Fruit fly (Drosophila melanogaster) whole organism, pupa: Measurements from ENCODE around the gene Papst2.

Experiments
- CG14655 ChIP-seq: fragments of 200-800 bp; sonication (Bioruptor generic); optimal IDR thresholded peaks from 3 replicates; lab custom pipeline; 2017; ENCODE audit warnings: mild to moderate bottlenecking, missing biosample characterization, missing genetic modification reagents, missing genetic modification characterization
- CG8159 ChIP-seq: fragments of 200-800 bp; sonication (Bioruptor generic); optimal IDR thresholded peaks from 3 replicates; lab custom pipeline; 2018; ENCODE audit warnings: missing biosample characterization, mild to moderate bottlenecking, missing genetic modification characterization, moderate library complexity
- Pif1B ChIP-seq: fragments of 200-800 bp; sonication (Bioruptor generic); optimal IDR thresholded peaks from 3 replicates; lab custom pipeline; 2016; ENCODE audit warnings: missing biosample characterization, missing genetic modification characterization

DNA sequence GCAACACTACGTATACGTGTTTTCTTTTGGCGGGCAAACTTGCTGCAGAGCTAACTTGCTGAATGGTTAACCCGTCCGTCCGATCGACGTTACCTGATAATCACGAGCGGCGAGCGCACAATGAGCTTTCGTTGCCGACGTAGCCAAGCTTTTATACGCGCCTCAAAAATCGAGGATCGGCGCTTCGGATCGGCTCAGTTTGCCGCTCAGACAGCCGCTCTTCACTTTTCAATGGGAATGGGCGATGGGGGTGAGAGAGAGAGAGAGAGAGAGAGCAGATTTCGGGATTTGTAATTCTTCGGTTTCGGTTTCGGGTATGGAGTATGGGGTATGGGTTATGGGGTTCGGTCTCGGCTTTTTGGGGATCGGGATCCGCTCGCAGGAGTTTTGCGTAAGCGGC lies 10.6 kb upstream of the Papst2 start, which contains the start of gene Ilp8:
- TF ChIP-seq Pif1B (GFP tag; lab: Kevin White, UChicago) = no peak
- no peak for TF ChIP-seq CG8159 (tag; lab: Kevin White, UChicago)
- no peak for TF ChIP-seq CG14655 (GFP tag; lab: Kevin White, UChicago)
